Worm (Caenorhabditis elegans): ENCODE data around the gene cct-2.

cct-2 gene

ce11 chrII:8929771-8930170 lies 2.2 kb downstream of the cct-2 start, which contains the start of gene mrpl-50 (continued):
- TF ChIP-seq lin-15B (tag; optimal IDR thresholded peaks at IDR 0.05) (no peak), cey-2 (tag; optimal IDR thresholded peaks at IDR 0.05; ENCODE audit: borderline replicate concordance, insufficient read depth) (no peak), Y105C5A.15 (GFP tag; IDR thresholded peaks at IDR 0.05) (no peak), zfp-3 (GFP tag; conservative IDR thresholded peaks at IDR 0.05) (no peak), arid-1 (GFP tag; conservative IDR thresholded peaks at IDR 0.05) (peak; percentile 46; the same call in 1 of the 2 replicates), daf-19 (GFP tag; conservative IDR thresholded peaks at IDR 0.05) (no peak), madf-5 (GFP tag; IDR thresholded peaks at IDR 0.05) (no peak), hif-1 (tag; optimal IDR thresholded peaks at IDR 0.05) (no peak), ctbp-1 (GFP tag; IDR thresholded peaks at IDR 0.05) (no peak), zip-2 (tag; optimal IDR thresholded peaks at IDR 0.05) (no peak), ceh-44 (GFP tag; IDR thresholded peaks at IDR 0.05) (no peak)

- no peak for TF ChIP-seq duxl-1 (tag; optimal IDR thresholded peaks at IDR 0.05; ENCODE audit: poor library complexity)
- TF ChIP-seq mxl-3 (GFP tag; optimal IDR thresholded peaks at IDR 0.05): no peak
- peak; percentile 32 for TF ChIP-seq lin-38 (GFP tag; IDR thresholded peaks at IDR 0.05)
- peak; percentile 69 for TF ChIP-seq ama-1 (optimal IDR thresholded peaks at IDR 0.05)
- TF ChIP-seq unc-130 (GFP tag; optimal IDR thresholded peaks at IDR 0.05): peak; percentile 15
These were observed 3.2 kb downstream of the cct-2 start, which contains the start of gene enol-1 for ce11 chrII:8930763-8931162. enol-1 (plus strand) TSS chrII:8930997.

- no peak for TF ChIP-seq skn-1 (tag; optimal IDR thresholded peaks at IDR 0.05)
- no peak for TF ChIP-seq Y5F2A.4 (GFP tag; optimal IDR thresholded peaks at IDR 0.05)
- TF ChIP-seq set-16 (GFP tag; IDR thresholded peaks at IDR 0.05): no peak
- TF ChIP-seq ctbp-1 (GFP tag; IDR thresholded peaks at IDR 0.05): no peak
- TF ChIP-seq hlh-11 (tag; optimal IDR thresholded peaks at IDR 0.05): peak; percentile 72
- no peak for TF ChIP-seq dmd-8 (GFP tag; IDR thresholded peaks at IDR 0.05)
- TF ChIP-seq mes-2 (tag; optimal IDR thresholded peaks at IDR 0.05; ENCODE audit: poor library complexity, severe bottlenecking): peak; percentile 15
- TF ChIP-seq aha-1 (tag): peak; percentile 99
- TF ChIP-seq ama-1 (optimal IDR thresholded peaks at IDR 0.05): no peak
- TF ChIP-seq egl-27 (tag; optimal IDR thresholded peaks at IDR 0.05): no peak
- TF ChIP-seq F26F4.8 (GFP tag; conservative IDR thresholded peaks at IDR 0.05): 0 out of 2 replicates have a peak, but pooled peaks have one; percentile 11
- no peak for TF ChIP-seq duxl-1 (tag; optimal IDR thresholded peaks at IDR 0.05; ENCODE audit: poor library complexity)
- no peak for TF ChIP-seq snpc-4 (tag; optimal IDR thresholded peaks at IDR 0.05)
- TF ChIP-seq fos-1 (tag; optimal IDR thresholded peaks at IDR 0.05): no peak
- 0 out of 2 replicates have a peak, but pooled peaks have one; percentile 21 for TF ChIP-seq madf-9 (GFP tag; conservative IDR thresholded peaks at IDR 0.05)
- no peak for TF ChIP-seq Y105C5A.15 (GFP tag; IDR thresholded peaks at IDR 0.05)
- no peak for TF ChIP-seq R02D3.7 (tag; optimal IDR thresholded peaks at IDR 0.05)
- TF ChIP-seq mdl-1 (tag; optimal IDR thresholded peaks at IDR 0.05): peak in 1 of 2 experiments; percentile 61
- TF ChIP-seq lin-1 (GFP tag; IDR thresholded peaks at IDR 0.05): no peak
- TF ChIP-seq ztf-11 (tag; optimal IDR thresholded peaks at IDR 0.05): no peak
- TF ChIP-seq attf-4 (tag; optimal IDR thresholded peaks at IDR 0.05): no peak
- no peak for TF ChIP-seq saeg-2 (GFP tag; IDR thresholded peaks at IDR 0.05)
- TF ChIP-seq dpl-1 (GFP tag; optimal IDR thresholded peaks at IDR 0.05): no peak
- no peak for TF ChIP-seq nhr-10 (tag; optimal IDR thresholded peaks at IDR 0.05)
- no peak for TF ChIP-seq nhr-42 (GFP tag; IDR thresholded peaks at IDR 0.05)
- TF ChIP-seq hmg-1.1 (GFP tag; IDR thresholded peaks at IDR 0.05): no peak; the same call in 1 of the 2 replicates
- no peak for TF ChIP-seq nhr-76 (tag; optimal IDR thresholded peaks at IDR 0.05)
- no peak for TF ChIP-seq zag-1 (tag; optimal IDR thresholded peaks at IDR 0.05)
- TF ChIP-seq sdz-12 (GFP tag; optimal IDR thresholded peaks at IDR 0.05): no peak
- TF ChIP-seq T26A8.4 (GFP tag; IDR thresholded peaks at IDR 0.05): no peak
- TF ChIP-seq dmd-6 (GFP tag; IDR thresholded peaks at IDR 0.05): no peak
- no peak for TF ChIP-seq daf-12 (tag; optimal IDR thresholded peaks at IDR 0.05)
- TF ChIP-seq ztf-7 (tag; optimal IDR thresholded peaks at IDR 0.05): no peak
- TF ChIP-seq Y75B8A.6 (GFP tag; IDR thresholded peaks at IDR 0.05): 0 out of 2 replicates have a peak, but pooled peaks have one; percentile 7
- TF ChIP-seq hif-1 (tag; optimal IDR thresholded peaks at IDR 0.05): peak; percentile 13 to 99
- no peak for TF ChIP-seq ceh-82 (tag; optimal IDR thresholded peaks at IDR 0.05)
These were observed 4.0 kb downstream of the cct-2 start for ce11 chrII:8931405-8932149.
